Fruit fly (Drosophila melanogaster) whole organism, pupa: ENCODE data around the gene Dif.

Experiments used
- CG12605 ChIP-seq: fragments of 200-800 bp; sonication (Bioruptor generic); IDR thresholded peaks from 2 replicates; pipeline ENCODE4 v1.3.6; 2022; ENCODE audit warnings: missing biosample characterization, missing genetic modification characterization
- CG15710 ChIP-seq: fragments of 200-800 bp; sonication (Bioruptor generic); optimal IDR thresholded peaks from 2 replicates; lab custom pipeline; 2018; ENCODE audit warnings: missing biosample characterization, mild to moderate bottlenecking, missing genetic modification characterization, moderate library complexity
- CG34367 ChIP-seq: fragments of 200-800 bp; sonication (Bioruptor generic); optimal IDR thresholded peaks from 2 replicates; lab custom pipeline; 2018; ENCODE audit warnings: missing biosample characterization, mild to moderate bottlenecking, missing genetic modification characterization
- CG4496 ChIP-seq: fragments of 200-800 bp; sonication (Bioruptor generic); IDR thresholded peaks from 3 replicates; pipeline ENCODE4 v1.3.6; 2022; ENCODE audit warnings: missing biosample characterization, missing genetic modification characterization
- CG8301 ChIP-seq: fragments of 200-800 bp; sonication (Bioruptor generic); optimal IDR thresholded peaks from 2 replicates; lab custom pipeline; 2018; ENCODE audit warnings: missing biosample characterization, mild to moderate bottlenecking, missing genetic modification characterization
- D1 ChIP-seq: fragments of 200-800 bp; sonication (Bioruptor generic); optimal IDR thresholded peaks from 2 replicates; lab custom pipeline; 2018; ENCODE audit warnings: missing biosample characterization, mild to moderate bottlenecking, missing genetic modification characterization, moderate library complexity
- EcR ChIP-seq: fragments of 200-800 bp; sonication (Bioruptor generic); optimal IDR thresholded peaks from 3 replicates; lab custom pipeline; 2019; ENCODE audit warnings: missing biosample characterization, missing genetic modification characterization, mild to moderate bottlenecking, moderate library complexity, missing genetic modification reagents
- Pif1B ChIP-seq: fragments of 200-800 bp; sonication (Bioruptor generic); optimal IDR thresholded peaks from 3 replicates; lab custom pipeline; 2016; ENCODE audit warnings: missing biosample characterization, missing genetic modification characterization
- fd96Ca ChIP-seq: fragments of 200-800 bp; sonication (Bioruptor generic); IDR thresholded peaks from 3 replicates; pipeline ENCODE4 v1.3.6; 2022; ENCODE audit warnings: missing biosample characterization, missing genetic modification characterization
- gl ChIP-seq: fragments of 200-800 bp; sonication (Bioruptor generic); optimal IDR thresholded peaks from 2 replicates; lab custom pipeline; 2018; ENCODE audit warnings: missing biosample characterization, mild to moderate bottlenecking, missing genetic modification characterization

DNA sequence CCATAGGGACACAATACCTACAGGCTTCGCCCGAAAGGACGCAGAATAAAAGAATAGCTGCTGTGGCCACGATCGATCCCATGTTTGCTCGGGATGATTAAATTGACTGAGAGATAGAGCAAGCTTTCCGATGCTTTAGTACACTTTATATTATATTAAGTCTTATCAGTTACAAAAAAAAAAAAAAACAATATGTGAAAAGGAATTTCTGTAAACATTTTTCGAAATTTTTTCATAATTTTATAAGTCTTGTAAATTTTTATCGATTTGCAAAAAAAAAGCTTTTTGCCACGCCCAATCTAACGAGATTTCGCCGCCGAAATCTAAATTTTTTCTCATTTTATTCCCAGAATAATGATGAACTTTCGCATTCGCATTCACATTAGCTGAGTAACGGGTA, 25.0 kb upstream of the Dif start, which contains the start of gene CG18563:
- TF ChIP-seq EcR (GFP tag; lab: Kevin White, UChicago) = no peak
- no peak for TF ChIP-seq D1
- TF ChIP-seq gl (tag; lab: Kevin White, UChicago) = no peak
- no peak for TF ChIP-seq CG34367 (tag; lab: Kevin White, UChicago)
- no peak for TF ChIP-seq CG4496 (GFP tag; lab: Robert Waterston, UW)
- no peak for TF ChIP-seq fd96Ca (GFP tag; lab: Robert Waterston, UW)
- TF ChIP-seq CG15710 (tag; lab: Kevin White, UChicago) = no peak
- TF ChIP-seq Pif1B (GFP tag; lab: Kevin White, UChicago) = no peak
- TF ChIP-seq CG8301 = no peak
- no peak for TF ChIP-seq CG12605 (GFP tag; lab: Robert Waterston, UW)
